Fruit fly (Drosophila melanogaster) whole organism, embryonic: Measurements from ENCODE around the gene Ing5.

Experiments
- BtbVII ChIP-seq: fragments of 200-800 bp; sonication (Bioruptor generic); optimal IDR thresholded peaks from 3 replicates; lab custom pipeline; 2017; ENCODE audit warnings: missing biosample characterization, mild to moderate bottlenecking, missing genetic modification characterization
- CG10959 ChIP-seq: fragments of 200-800 bp; sonication (Bioruptor generic); IDR thresholded peaks from 2 replicates; pipeline ENCODE4 v1.3.6; 2022; ENCODE audit warnings: missing biosample characterization, missing genetic modification characterization
- CG11456 ChIP-seq: fragments of 200-800 bp; sonication (Bioruptor generic); IDR thresholded peaks from 3 replicates; pipeline ENCODE4 v1.3.6; 2022; ENCODE audit warnings: missing biosample characterization, missing genetic modification characterization
- CG12942 ChIP-seq: fragments of 200-800 bp; sonication (Bioruptor generic); optimal IDR thresholded peaks from 3 replicates; lab custom pipeline; 2016; ENCODE audit warnings: missing biosample characterization, missing genetic modification characterization
- CG13287 ChIP-seq: fragments of 200-800 bp; sonication (Bioruptor generic); IDR thresholded peaks from 2 replicates; pipeline ENCODE4 v1.3.6; 2022; ENCODE audit warnings: missing biosample characterization, missing genetic modification characterization; ENCODE audit not compliant: partially characterized antibody
- CG15514 ChIP-seq: fragments of 200-800 bp; sonication (Bioruptor generic); optimal IDR thresholded peaks from 3 replicates; lab custom pipeline; 2017; ENCODE audit warnings: missing biosample characterization, missing genetic modification characterization, mild to moderate bottlenecking, moderate library complexity, missing genetic modification reagents
- CG1792 ChIP-seq: fragments of 200-800 bp; sonication (Bioruptor generic); optimal IDR thresholded peaks from 2 replicates; lab custom pipeline; 2016; ENCODE audit warnings: missing biosample characterization, missing genetic modification characterization
- CG2116 ChIP-seq: fragments of 200-800 bp; sonication (Bioruptor generic); optimal IDR thresholded peaks from 3 replicates; lab custom pipeline; 2018; ENCODE audit warnings: missing biosample characterization, mild to moderate bottlenecking, missing genetic modification characterization
- CG2129 ChIP-seq: fragments of 200-800 bp; sonication (Bioruptor generic); IDR thresholded peaks from 2 replicates; pipeline ENCODE4 v1.3.6; 2022; ENCODE audit warnings: missing biosample characterization, missing genetic modification characterization; ENCODE audit not compliant: partially characterized antibody
- CG31441 ChIP-seq: fragments of 200-800 bp; sonication (Bioruptor generic); IDR thresholded peaks from 2 replicates; pipeline ENCODE4 v1.3.6; 2022; ENCODE audit warnings: missing biosample characterization, missing genetic modification characterization
- CG3163 ChIP-seq: fragments of 200-800 bp; sonication (Bioruptor generic); optimal IDR thresholded peaks from 3 replicates; lab custom pipeline; 2016; ENCODE audit warnings: missing biosample characterization, missing genetic modification characterization
- CG32532 ChIP-seq: fragments of 200-800 bp; sonication (Bioruptor generic); IDR thresholded peaks from 2 replicates; pipeline ENCODE4 v1.3.6; 2022; ENCODE audit warnings: missing biosample characterization, missing genetic modification characterization
- CG32772 ChIP-seq: fragments of 200-800 bp; sonication (Bioruptor generic); IDR thresholded peaks from 2 replicates; pipeline ENCODE4 v1.3.6; 2022; ENCODE audit warnings: missing biosample characterization, missing genetic modification characterization
- CG3407 ChIP-seq: fragments of 200-800 bp; sonication (Bioruptor generic); optimal IDR thresholded peaks from 2 replicates; lab custom pipeline; 2018; ENCODE audit warnings: missing biosample characterization, mild to moderate bottlenecking, missing genetic modification characterization
- CG34224 ChIP-seq: fragments of 200-800 bp; sonication (Bioruptor generic); IDR thresholded peaks from 3 replicates; pipeline ENCODE4 v1.3.6; 2022; ENCODE audit warnings: missing biosample characterization, missing genetic modification characterization; ENCODE audit not compliant: partially characterized antibody
- CG3847 ChIP-seq: fragments of 200-800 bp; sonication (Bioruptor generic); IDR thresholded peaks from 2 replicates; pipeline ENCODE4 v1.3.6; 2022; ENCODE audit warnings: missing biosample characterization, missing genetic modification characterization
- CG5180 ChIP-seq: fragments of 200-800 bp; sonication (Bioruptor generic); optimal IDR thresholded peaks from 3 replicates; lab custom pipeline; 2017; ENCODE audit warnings: missing biosample characterization, missing genetic modification characterization, mild to moderate bottlenecking, moderate library complexity, missing genetic modification reagents
- CG8281 ChIP-seq: fragments of 200-800 bp; sonication (Bioruptor generic); optimal IDR thresholded peaks from 2 replicates; lab custom pipeline; 2018; ENCODE audit warnings: missing biosample characterization, mild to moderate bottlenecking, missing genetic modification characterization, moderate library complexity
- CG9437 ChIP-seq: fragments of 200-800 bp; sonication (Bioruptor generic); optimal IDR thresholded peaks from 2 replicates; lab custom pipeline; 2018; ENCODE audit warnings: missing biosample characterization, mild to moderate bottlenecking, missing genetic modification characterization
- CG9932 ChIP-seq: fragments of 200-800 bp; sonication (Bioruptor generic); IDR thresholded peaks from 2 replicates; pipeline ENCODE4 v1.3.6; 2022; ENCODE audit warnings: missing biosample characterization, missing genetic modification characterization
- D ChIP-seq, 2 experiments: fragments of 200-800 bp in 1 of 2; fragments of >200 bp in 1 of 2; sonication (Bioruptor generic) in 1 of 2; optimal IDR thresholded peaks; 2 replicates in 1 of 2; 3 replicates in 1 of 2; lab custom pipeline; 2017; ENCODE audit warnings: mild to moderate bottlenecking in 1 of 2, missing biosample characterization in 1 of 2, missing genetic modification characterization in 1 of 2, missing genetic modification reagents in 1 of 2
- Dref ChIP-seq: fragments of 200-800 bp; sonication (Bioruptor generic); IDR thresholded peaks from 2 replicates; pipeline ENCODE4 v1.3.6; 2022; ENCODE audit warnings: missing biosample characterization, missing genetic modification characterization
- E2f2 ChIP-seq: fragments of 200-800 bp; sonication (Bioruptor generic); IDR thresholded peaks from 2 replicates; pipeline ENCODE4 v1.3.6; 2022; ENCODE audit warnings: missing biosample characterization, missing genetic modification characterization
- Hr51 ChIP-seq, 2 experiments: fragments of 200-800 bp; sonication (Bioruptor generic); optimal IDR thresholded peaks; 2 replicates in 1 of 2; 3 replicates in 1 of 2; lab custom pipeline; 2016 to 2018; ENCODE audit warnings: missing biosample characterization in 2 of 2, missing genetic modification characterization in 2 of 2, mild to moderate bottlenecking in 1 of 2, moderate library complexity in 1 of 2
- MESR4 ChIP-seq: fragments of 200-800 bp; sonication (Bioruptor generic); optimal IDR thresholded peaks from 2 replicates; lab custom pipeline; 2018; ENCODE audit warnings: missing biosample characterization, mild to moderate bottlenecking, missing genetic modification characterization, moderate library complexity
- Myb ChIP-seq: fragments of 200-800 bp; sonication (Bioruptor generic); optimal IDR thresholded peaks from 2 replicates; lab custom pipeline; 2016; ENCODE audit warnings: missing biosample characterization, missing genetic modification characterization
- NfI ChIP-seq: fragments of 200-800 bp; sonication (Bioruptor generic); optimal IDR thresholded peaks from 3 replicates; lab custom pipeline; 2018; ENCODE audit warnings: missing biosample characterization, mild to moderate bottlenecking, missing genetic modification characterization, moderate library complexity
- Oli ChIP-seq: fragments of 200-800 bp; sonication (Bioruptor generic); optimal IDR thresholded peaks from 2 replicates; lab custom pipeline; 2018; ENCODE audit warnings: missing biosample characterization, mild to moderate bottlenecking, missing genetic modification characterization, moderate library complexity
- Scr ChIP-seq: fragments of 200-800 bp; sonication (Bioruptor generic); IDR thresholded peaks from 2 replicates; pipeline ENCODE4 v1.3.6; 2022; ENCODE audit warnings: missing biosample characterization, missing genetic modification characterization; ENCODE audit not compliant: partially characterized antibody
- Sin3A ChIP-seq: fragments of >200 bp; optimal IDR thresholded peaks from 2 replicates; lab custom pipeline; 2018
- az2 ChIP-seq: fragments of 200-800 bp; sonication (Bioruptor generic); optimal IDR thresholded peaks from 3 replicates; lab custom pipeline; 2016; ENCODE audit warnings: missing biosample characterization, missing genetic modification characterization
- ci ChIP-seq: fragments of 200-800 bp; sonication (Bioruptor generic); IDR thresholded peaks from 3 replicates; pipeline ENCODE4 v1.3.6; 2022; ENCODE audit warnings: missing biosample characterization, missing genetic modification characterization
- crp ChIP-seq, 2 experiments: fragments of 200-800 bp; sonication (Bioruptor generic); optimal IDR thresholded peaks; 2 replicates in 1 of 2; 3 replicates in 1 of 2; lab custom pipeline; 2017; ENCODE audit warnings: missing biosample characterization in 2 of 2, missing genetic modification characterization in 2 of 2, mild to moderate bottlenecking in 1 of 2, moderate library complexity in 1 of 2
- dm ChIP-seq: fragments of 200-800 bp; sonication (Bioruptor generic); optimal IDR thresholded peaks from 3 replicates; lab custom pipeline; 2016; ENCODE audit warnings: missing biosample characterization, missing genetic modification characterization
- dpn ChIP-seq, 2 experiments: fragments of 200-800 bp; sonication (Bioruptor generic); optimal IDR thresholded peaks; 3 replicates each; lab custom pipeline; 2016; ENCODE audit warnings: missing biosample characterization in 2 of 2, missing genetic modification characterization in 2 of 2
- gcm ChIP-seq: fragments of 200-800 bp; sonication (Bioruptor generic); optimal IDR thresholded peaks from 2 replicates; lab custom pipeline; 2019; ENCODE audit warnings: missing biosample characterization, mild to moderate bottlenecking, missing genetic modification characterization, moderate library complexity
- her ChIP-seq: fragments of 200-800 bp; sonication (Bioruptor generic); optimal IDR thresholded peaks from 2 replicates; lab custom pipeline; 2016; ENCODE audit warnings: missing biosample characterization, missing genetic modification characterization
- ind ChIP-seq: fragments of 200-800 bp; sonication (Bioruptor generic); optimal IDR thresholded peaks from 3 replicates; lab custom pipeline; 2016; ENCODE audit warnings: missing biosample characterization, missing genetic modification characterization
- kni ChIP-seq: fragments of 200-800 bp; sonication (Bioruptor generic); optimal IDR thresholded peaks from 3 replicates; lab custom pipeline; 2017; ENCODE audit warnings: mild to moderate bottlenecking, missing biosample characterization, missing genetic modification reagents, missing genetic modification characterization
- nmo ChIP-seq: fragments of 200-800 bp; sonication (Bioruptor generic); optimal IDR thresholded peaks from 2 replicates; lab custom pipeline; 2018; ENCODE audit warnings: missing biosample characterization, mild to moderate bottlenecking, missing genetic modification characterization, moderate library complexity
- pita ChIP-seq: fragments of 200-800 bp; sonication (Bioruptor generic); optimal IDR thresholded peaks from 2 replicates; lab custom pipeline; 2017; ENCODE audit warnings: missing biosample characterization, mild to moderate bottlenecking, missing genetic modification characterization
- psq ChIP-seq: fragments of 200-800 bp; sonication (Bioruptor generic); optimal IDR thresholded peaks from 2 replicates; lab custom pipeline; 2017; ENCODE audit warnings: missing biosample characterization, missing genetic modification characterization
- slbo ChIP-seq: fragments of 200-800 bp; sonication (Bioruptor generic); IDR thresholded peaks from 2 replicates; pipeline ENCODE4 v1.3.6; 2022; ENCODE audit warnings: missing biosample characterization, missing genetic modification characterization
- so ChIP-seq: fragments of 200-800 bp; sonication (Bioruptor generic); IDR thresholded peaks from 3 replicates; pipeline ENCODE4 v1.3.6; 2022; ENCODE audit warnings: missing biosample characterization, missing genetic modification characterization
- tap ChIP-seq: fragments of 200-800 bp; optimal IDR thresholded peaks from 3 replicates; lab custom pipeline; 2019; ENCODE audit warnings: missing biosample characterization, mild to moderate bottlenecking, missing genetic modification characterization, moderate library complexity
- tin ChIP-seq: fragments of 200-800 bp; sonication (Bioruptor generic); optimal IDR thresholded peaks from 3 replicates; lab custom pipeline; 2016; ENCODE audit warnings: missing biosample characterization, missing genetic modification characterization
- tio ChIP-seq: fragments of 200-800 bp; sonication (Bioruptor generic); optimal IDR thresholded peaks from 2 replicates; lab custom pipeline; 2017; ENCODE audit warnings: missing biosample characterization, missing genetic modification characterization, inconsistent platforms
- zen2 ChIP-seq: fragments of 200-800 bp; sonication (Bioruptor generic); IDR thresholded peaks from 3 replicates; pipeline ENCODE4 v1.3.6; 2022; ENCODE audit warnings: missing biosample characterization, missing genetic modification characterization; ENCODE audit not compliant: partially characterized antibody
- zfh2 ChIP-seq: fragments of 200-800 bp; sonication (Bioruptor generic); optimal IDR thresholded peaks from 2 replicates; lab custom pipeline; 2016; ENCODE audit warnings: missing biosample characterization, missing genetic modification characterization

The Ing5 gene

dm6 chr2L:13366109-13366747, 20.9 kb downstream of the Ing5 start, which contains the start of the genes Nnp-1 and Grx3 (continued):
- TF ChIP-seq gcm (GFP tag; lab: Kevin White, UChicago) = no peak
- TF ChIP-seq Dref = no peak
- TF ChIP-seq her (GFP tag; lab: Kevin White, UChicago) = peak; percentile 33
- peak; percentile 82 for TF ChIP-seq nmo (GFP tag; lab: Kevin White, UChicago)
- TF ChIP-seq CG12942 = peak; percentile 27
- peak; percentile 27 for TF ChIP-seq Oli (tag; lab: Kevin White, UChicago)
- TF ChIP-seq tap = no peak
- no peak for TF ChIP-seq tio (GFP tag; lab: Kevin White, UChicago)
- TF ChIP-seq D (optimal IDR thresholded peaks at IDR 0.05; lab: Kevin White, UChicago) = no peak
- peak; percentile 6 for TF ChIP-seq D (GFP tag; optimal IDR thresholded peaks at IDR 0.05; lab: Kevin White, UChicago)
- TF ChIP-seq az2 (GFP tag; lab: Kevin White, UChicago) = peak; percentile 21
- peak; percentile 65 for TF ChIP-seq CG15514
- TF ChIP-seq CG3407 = no peak
- TF ChIP-seq Sin3A (lab: Kevin White, UChicago) = peak; percentile 56
- 0 out of 2 replicates have a peak, but pooled peaks have one; percentile 16 for TF ChIP-seq E2f2 (GFP tag; lab: Robert Waterston, UW)
- 0 out of 3 replicates have a peak, but pooled peaks have one; percentile 11 for TF ChIP-seq CG34224 (GFP tag; lab: Robert Waterston, UW)
- TF ChIP-seq CG32772 (GFP tag; lab: Robert Waterston, UW) = peak; percentile 39
- TF ChIP-seq CG2129 = no peak
- no peak for TF ChIP-seq kni (GFP tag; lab: Kevin White, UChicago)
- no peak for TF ChIP-seq Hr51 (GFP tag; optimal IDR thresholded peaks at IDR 0.05; lab: Kevin White, UChicago)
- peak; percentile 56; the same call in 1 of the 2 replicates for TF ChIP-seq CG32532 (GFP tag; lab: Robert Waterston, UW)
- no peak for TF ChIP-seq Scr (GFP tag; lab: Robert Waterston, UW)
- TF ChIP-seq CG31441 (GFP tag; lab: Robert Waterston, UW) = no peak
- no peak for TF ChIP-seq CG3163 (GFP tag; lab: Kevin White, UChicago)
- no peak for TF ChIP-seq CG11456 (GFP tag; lab: Robert Waterston, UW)
- TF ChIP-seq CG3847 (GFP tag; lab: Robert Waterston, UW) = peak; percentile 76
- peak; percentile 88 for TF ChIP-seq dm (GFP tag; lab: Kevin White, UChicago)
- peak; percentile 54 for TF ChIP-seq CG2116 (GFP tag; lab: Kevin White, UChicago)
- TF ChIP-seq ci (GFP tag; lab: Robert Waterston, UW) = 0 out of 3 replicates have a peak, but pooled peaks have one; percentile 12
- TF ChIP-seq NfI (GFP tag; lab: Kevin White, UChicago) = peak; percentile 59
- TF ChIP-seq CG10959 = no peak
- peak; percentile 72 for TF ChIP-seq slbo (GFP tag; lab: Robert Waterston, UW)
- TF ChIP-seq ind (GFP tag; lab: Kevin White, UChicago) = peak; percentile 68
- TF ChIP-seq BtbVII (GFP tag; lab: Kevin White, UChicago) = peak; percentile 14
- no peak for TF ChIP-seq zen2 (GFP tag; lab: Robert Waterston, UW)
- TF ChIP-seq CG9437 = peak; percentile 60
- peak; percentile 71 for TF ChIP-seq CG9932 (GFP tag; lab: Robert Waterston, UW)
- TF ChIP-seq so (GFP tag; lab: Robert Waterston, UW) = no peak
- peak in 1 of 2 experiments; percentile 60 for TF ChIP-seq dpn (GFP tag; optimal IDR thresholded peaks at IDR 0.05; lab: Kevin White, UChicago)
- no peak for TF ChIP-seq pita
- peak; percentile 54 for TF ChIP-seq tin
- no peak for TF ChIP-seq Myb (GFP tag; lab: Kevin White, UChicago)
- peak; percentile 31 for TF ChIP-seq CG8281 (tag; lab: Kevin White, UChicago)
- peak; percentile 71 for TF ChIP-seq CG5180
- TF ChIP-seq CG1792 (GFP tag; lab: Kevin White, UChicago) = no peak
- no peak for TF ChIP-seq zfh2 (GFP tag; lab: Kevin White, UChicago)
- peak; percentile 64 to 91 for TF ChIP-seq crp (GFP tag; optimal IDR thresholded peaks at IDR 0.05; lab: Kevin White, UChicago)
- 0 out of 2 replicates have a peak, but pooled peaks have one; percentile 30 for TF ChIP-seq CG13287 (GFP tag; lab: Robert Waterston, UW)
- TF ChIP-seq psq (GFP tag; lab: Kevin White, UChicago) = no peak
- peak; percentile 26 for TF ChIP-seq MESR4 (GFP tag; lab: Kevin White, UChicago)
